Worm (Caenorhabditis elegans) whole organism, L4 larva: ENCODE results near the gene dmsr-10.

Experiments used
- F44E2.7 ChIP-seq: fragments of 200-800 bp; sonication (Bioruptor generic); IDR thresholded peaks from 2 replicates; pipeline ENCODE4 v2.1.2; 2022; ENCODE audit warnings: missing genetic modification characterization, missing compliant biosample characterization
- R02D3.7 ChIP-seq: fragments of 150-350 bp; sonication (generic microtip); optimal IDR thresholded peaks from 3 replicates; lab custom pipeline; 2014; ENCODE audit warnings: missing biosample characterization, missing genetic modification characterization
- Y105C5A.15 ChIP-seq: fragments of 200-800 bp; sonication (Bioruptor generic); IDR thresholded peaks from 2 replicates; pipeline ENCODE4 v1.3.6; 2022; ENCODE audit warnings: missing genetic modification characterization, missing compliant biosample characterization
- aha-1 ChIP-seq: fragments of 150-350 bp; peaks from one replicate; lab custom pipeline; 2014; ENCODE audit warnings: missing biosample characterization, missing genetic modification characterization
- aly-2 ChIP-seq: sonication (generic microtip); optimal IDR thresholded peaks from 2 replicates; lab custom pipeline; 2018; ENCODE audit warnings: missing biosample characterization, missing genetic modification characterization
- ceh-28 ChIP-seq: fragments of 150-350 bp; optimal IDR thresholded peaks from 2 replicates; lab custom pipeline; 2014; ENCODE audit warnings: missing biosample characterization, missing genetic modification reagents, missing genetic modification characterization
- ceh-44 ChIP-seq: fragments of 200-800 bp; sonication (Bioruptor generic); IDR thresholded peaks from 2 replicates; pipeline ENCODE4 v1.3.6; 2022; ENCODE audit warnings: missing genetic modification reagents, missing genetic modification characterization, missing compliant biosample characterization
- ceh-62 ChIP-seq: sonication (generic microtip); optimal IDR thresholded peaks from 2 replicates; lab custom pipeline; 2017; ENCODE audit warnings: missing biosample characterization, missing genetic modification characterization
- ceh-82 ChIP-seq: sonication (generic microtip); optimal IDR thresholded peaks from 2 replicates; lab custom pipeline; 2017; ENCODE audit warnings: missing biosample characterization, missing genetic modification characterization
- cey-2 ChIP-seq: sonication (generic microtip); optimal IDR thresholded peaks from 3 replicates; lab custom pipeline; 2017; ENCODE audit warnings: missing genetic modification characterization, mild to moderate bottlenecking, missing compliant biosample characterization, antibody characterized with exemption, borderline replicate concordance; ENCODE audit not compliant: insufficient read depth
- daf-16 ChIP-seq, 3 experiments: sonication (generic microtip); optimal IDR thresholded peaks; 2 replicates each; lab custom pipeline; 2016 to 2017; ENCODE audit warnings: missing genetic modification characterization in 3 of 3, missing genetic modification reagents in 3 of 3, mild to moderate bottlenecking in 2 of 3, missing compliant biosample characterization in 2 of 3, missing biosample characterization in 1 of 3, moderate library complexity in 1 of 3
- daf-19 ChIP-seq: fragments of 200-800 bp; sonication (Bioruptor generic); conservative IDR thresholded peaks from 2 replicates; pipeline ENCODE4 v1.3.6; 2022; ENCODE audit warnings: missing genetic modification characterization, missing compliant biosample characterization
- fkh-10 ChIP-seq: fragments of 150-350 bp; optimal IDR thresholded peaks from 2 replicates; lab custom pipeline; 2014; ENCODE audit warnings: missing biosample characterization, missing genetic modification reagents, missing genetic modification characterization
- hif-1 ChIP-seq, 2 experiments: sonication (generic microtip); optimal IDR thresholded peaks; 2 replicates each; lab custom pipeline; 2016 to 2017; ENCODE audit warnings: missing compliant biosample characterization in 2 of 2, missing genetic modification characterization in 2 of 2, missing genetic modification reagents in 2 of 2, missing genotype in 2 of 2, mild to moderate bottlenecking in 1 of 2
- hlh-30 ChIP-seq: sonication (generic microtip); optimal IDR thresholded peaks from 2 replicates; lab custom pipeline; 2017; ENCODE audit warnings: antibody characterized with exemption, mild to moderate bottlenecking, missing genetic modification characterization, missing compliant biosample characterization; ENCODE audit not compliant: insufficient read depth
- hmg-1.1 ChIP-seq: fragments of 200-800 bp; sonication (Bioruptor generic); IDR thresholded peaks from 2 replicates; pipeline ENCODE4 v1.3.6; 2022; ENCODE audit warnings: missing genetic modification reagents, missing genetic modification characterization, missing compliant biosample characterization
- jun-1 ChIP-seq: fragments of 150-350 bp; optimal IDR thresholded peaks from 2 replicates; lab custom pipeline; 2014; ENCODE audit warnings: missing biosample characterization, missing genetic modification reagents, missing genetic modification characterization
- lin-29 ChIP-seq: fragments of 200-800 bp; sonication (Bioruptor generic); IDR thresholded peaks from 2 replicates; pipeline ENCODE4 v1.3.6; 2022; ENCODE audit warnings: missing genetic modification reagents, missing genetic modification characterization, missing compliant biosample characterization
- lin-38 ChIP-seq: fragments of 200-800 bp; sonication (Bioruptor generic); IDR thresholded peaks from 2 replicates; pipeline ENCODE4 v1.3.6; 2022; ENCODE audit warnings: missing genetic modification reagents, missing genetic modification characterization, missing compliant biosample characterization
- lin-39 ChIP-seq: fragments of 150-350 bp; optimal IDR thresholded peaks from 2 replicates; lab custom pipeline; 2014; ENCODE audit warnings: missing biosample characterization, missing genetic modification reagents, missing genetic modification characterization
- lir-3 ChIP-seq: sonication (generic microtip); optimal IDR thresholded peaks from 2 replicates; lab custom pipeline; 2016; ENCODE audit warnings: mild to moderate bottlenecking, missing genetic modification characterization, missing compliant biosample characterization
- lsy-2 ChIP-seq, 2 experiments: fragments of 150-350 bp in 1 of 2; sonication (generic microtip) in 1 of 2; optimal IDR thresholded peaks; 2 replicates each; lab custom pipeline; 2014 to 2017; ENCODE audit warnings: missing biosample characterization in 2 of 2, missing genetic modification characterization in 2 of 2
- mes-2 ChIP-seq: sonication (generic microtip); optimal IDR thresholded peaks from 2 replicates; lab custom pipeline; 2016; ENCODE audit warnings: missing genotype, mild to moderate bottlenecking, missing genetic modification characterization, missing compliant biosample characterization; ENCODE audit not compliant: poor library complexity, severe bottlenecking
- mxl-3 ChIP-seq: fragments of 200-800 bp; sonication (Bioruptor generic); optimal IDR thresholded peaks from 2 replicates; lab custom pipeline; 2018; ENCODE audit warnings: mild to moderate bottlenecking, missing genetic modification characterization, missing compliant biosample characterization
- nhr-11 ChIP-seq: fragments of 150-350 bp; optimal IDR thresholded peaks from 2 replicates; lab custom pipeline; 2014; ENCODE audit warnings: missing biosample characterization, missing genetic modification characterization
- nhr-237 ChIP-seq: sonication (generic microtip); optimal IDR thresholded peaks from 2 replicates; lab custom pipeline; 2017; ENCODE audit warnings: missing biosample characterization, missing genetic modification characterization
- nhr-28 ChIP-seq: fragments of 150-350 bp; optimal IDR thresholded peaks from 2 replicates; lab custom pipeline; 2014; ENCODE audit warnings: missing biosample characterization, missing genetic modification characterization
- nhr-76 ChIP-seq: fragments of 150-350 bp; optimal IDR thresholded peaks from 2 replicates; lab custom pipeline; 2014; ENCODE audit warnings: missing biosample characterization, missing genetic modification characterization
- nhr-77 ChIP-seq: fragments of 150-350 bp; optimal IDR thresholded peaks from 2 replicates; lab custom pipeline; 2014; ENCODE audit warnings: missing biosample characterization, missing genetic modification characterization
- pha-4 ChIP-seq, 2 experiments: fragments of 150-350 bp in 1 of 2; fragments of 200-800 bp in 1 of 2; sonication (Bioruptor generic) in 1 of 2; IDR thresholded peaks in 1 of 2; optimal IDR thresholded peaks in 1 of 2; 2 replicates each; pipeline versions ENCODE4 v1.3.6 to Lab custom; 2014 to 2022; ENCODE audit warnings: missing genetic modification characterization in 2 of 2, missing genetic modification reagents in 2 of 2, missing biosample characterization in 1 of 2, missing compliant biosample characterization in 1 of 2
- rbr-2 ChIP-seq: sonication (generic microtip); optimal IDR thresholded peaks from 2 replicates; lab custom pipeline; 2016; ENCODE audit warnings: missing genotype, missing genetic modification characterization, missing compliant biosample characterization
- spr-3 ChIP-seq: fragments of 200-800 bp; sonication (Bioruptor generic); optimal IDR thresholded peaks from 2 replicates; lab custom pipeline; 2018; ENCODE audit warnings: mild to moderate bottlenecking, missing genetic modification characterization, missing compliant biosample characterization
- unc-130 ChIP-seq: sonication (generic microtip); optimal IDR thresholded peaks from 2 replicates; lab custom pipeline; 2016; ENCODE audit warnings: missing genetic modification reagents, missing genetic modification characterization, missing compliant biosample characterization
- unc-39 ChIP-seq: sonication (generic microtip); optimal IDR thresholded peaks from 2 replicates; lab custom pipeline; 2017; ENCODE audit warnings: missing biosample characterization, missing genetic modification characterization
- vab-7 ChIP-seq: fragments of 200-800 bp; sonication (Bioruptor generic); IDR thresholded peaks from 2 replicates; pipeline ENCODE4 v1.3.6; 2022; ENCODE audit warnings: missing genetic modification reagents, missing genetic modification characterization, missing compliant biosample characterization
- zfp-3 ChIP-seq: fragments of 200-800 bp; sonication (Bioruptor generic); conservative IDR thresholded peaks from 2 replicates; pipeline ENCODE4 v1.3.6; 2022; ENCODE audit warnings: missing genetic modification reagents, missing genetic modification characterization, missing compliant biosample characterization

dmsr-10 gene

ce11 chrV:6768452-6768929 lies 33.3 kb downstream of the dmsr-10 start, which contains the start of the genes T25F10.1 and clik-1 (continued):
- no peak for TF ChIP-seq unc-39 (tag; lab: Kevin White, UChicago)
- no peak for TF ChIP-seq spr-3 (GFP tag; lab: Kevin White, UChicago)
- no peak for TF ChIP-seq mes-2 (tag; lab: Kevin White, UChicago)
- TF ChIP-seq lin-29 (GFP tag; lab: Robert Waterston, UW), result no peak
- TF ChIP-seq F44E2.7 (GFP tag; lab: Robert Waterston, UW), result no peak
- TF ChIP-seq nhr-28 (tag; lab: Kevin White, UChicago), result no peak
- no peak for TF ChIP-seq fkh-10
- no peak for TF ChIP-seq nhr-76
- TF ChIP-seq hlh-30, result no peak
- TF ChIP-seq ceh-44, result no peak
- TF ChIP-seq ceh-82 (tag; lab: Kevin White, UChicago), result no peak
- TF ChIP-seq nhr-77 (tag; lab: Kevin White, UChicago), result no peak
- no peak for TF ChIP-seq zfp-3
- peak; percentile 53 for TF ChIP-seq nhr-11
- no peak for TF ChIP-seq vab-7
- TF ChIP-seq hif-1 (tag; optimal IDR thresholded peaks at IDR 0.05; lab: Kevin White, UChicago), result no peak
- no peak for TF ChIP-seq lin-38
- no peak for TF ChIP-seq R02D3.7 (tag; lab: Kevin White, UChicago)
- TF ChIP-seq lin-39, result no peak
- no peak for TF ChIP-seq aly-2
- TF ChIP-seq mxl-3 (GFP tag; lab: Kevin White, UChicago), result peak; percentile 42
- no peak for TF ChIP-seq nhr-237 (tag; lab: Kevin White, UChicago)
- no peak for TF ChIP-seq ceh-62 (tag; lab: Kevin White, UChicago)
- TF ChIP-seq unc-130 (GFP tag; lab: Kevin White, UChicago), result no peak

DNA sequence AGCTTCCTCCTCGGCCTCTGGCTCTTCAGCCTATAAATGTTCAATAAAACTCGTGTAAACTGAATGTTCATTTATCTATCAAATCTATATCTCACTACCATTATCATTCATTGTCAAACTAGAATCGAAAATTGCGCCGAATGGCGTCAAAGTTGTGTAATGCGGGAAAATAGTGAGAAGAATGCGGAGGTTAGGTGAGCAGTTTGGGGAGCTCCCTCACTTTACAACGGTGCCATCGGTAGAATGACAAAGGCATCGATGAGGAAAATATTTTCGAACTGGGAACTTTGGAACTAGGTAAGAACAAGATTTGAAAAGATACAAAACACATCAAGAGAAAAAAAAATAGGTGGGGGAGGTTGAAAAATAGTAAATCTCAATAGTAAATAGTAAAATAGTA lies 34.2 kb downstream of the dmsr-10 start:
- no peak for TF ChIP-seq lsy-2 (tag; optimal IDR thresholded peaks at IDR 0.05; lab: Kevin White, UChicago)
- TF ChIP-seq Y105C5A.15 (GFP tag; lab: Robert Waterston, UW), result no peak
- no peak for TF ChIP-seq lin-29 (GFP tag; lab: Robert Waterston, UW)

ce11 chrV:6764972-6765371 lies 36.8 kb downstream of the dmsr-10 start, which contains the start of gene bbs-8:
Gene bbs-8, minus strand, starts transcription at chrV:6765072.
- TF ChIP-seq aha-1 (tag; lab: Kevin White, UChicago), result peak; percentile 44
- TF ChIP-seq daf-19 (GFP tag; lab: Robert Waterston, UW), result no peak

- TF ChIP-seq vab-7 (no peak), hmg-1.1 (GFP tag; lab: Robert Waterston, UW) (no peak), jun-1 (tag; lab: Kevin White, UChicago) (no peak), lir-3 (tag; lab: Kevin White, UChicago) (no peak), pha-4 (GFP tag; IDR thresholded peaks at IDR 0.05; lab: Robert Waterston, UW) (no peak), pha-4 (tag; optimal IDR thresholded peaks at IDR 0.05; lab: Kevin White, UChicago) (no peak), cey-2 (tag; lab: Kevin White, UChicago) (no peak), rbr-2 (tag; lab: Kevin White, UChicago) (no peak), nhr-77 (tag; lab: Kevin White, UChicago) (no peak), ceh-28 (no peak), daf-16 (GFP tag; optimal IDR thresholded peaks at IDR 0.05; lab: Kevin White, UChicago) (no peak), daf-16 (tag; optimal IDR thresholded peaks at IDR 0.05; lab: Kevin White, UChicago) (no peak)
Observed at ce11 chrV:6762361-6762760, 39.4 kb downstream of the dmsr-10 start, which contains the start of gene T25F10.4. Gene T25F10.4, minus strand, starts transcription at chrV:6762461.
